Worm (Caenorhabditis elegans): Measurements from ENCODE around the gene cyp-35C1.

DNA sequence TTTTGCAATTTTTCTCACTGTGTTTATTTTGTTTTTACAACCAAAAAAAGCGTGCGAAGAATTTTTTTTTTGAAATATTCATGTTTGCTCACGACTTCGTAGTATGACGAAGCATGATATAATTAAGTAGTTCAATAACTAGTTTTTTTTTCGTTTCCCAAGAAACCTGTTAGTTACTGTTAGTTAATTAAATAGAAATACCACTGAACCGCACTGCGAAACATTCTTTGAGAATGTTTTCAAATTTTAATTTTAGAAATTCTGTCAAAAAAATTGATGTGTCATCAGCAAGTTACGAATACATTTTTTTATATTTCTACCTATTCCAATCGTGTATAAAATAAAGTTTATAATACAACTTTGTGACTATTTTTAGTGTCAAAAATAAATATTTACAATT, 28.1 kb upstream of the cyp-35C1 start, which contains the start of gene srxa-12:
- no peak for TF ChIP-seq F49E8.2 (tag; optimal IDR thresholded peaks at IDR 0.05; ENCODE audit: borderline replicate concordance)
- TF ChIP-seq T26A8.4 (GFP tag; IDR thresholded peaks at IDR 0.05): no peak
- TF ChIP-seq ZK337.2 (GFP tag; IDR thresholded peaks at IDR 0.05): no peak
- no peak for TF ChIP-seq Y75B8A.6 (GFP tag; IDR thresholded peaks at IDR 0.05)
- no peak for TF ChIP-seq nhr-28 (tag; optimal IDR thresholded peaks at IDR 0.05)
- TF ChIP-seq nhr-25 (tag; optimal IDR thresholded peaks at IDR 0.05; ENCODE audit: borderline replicate concordance, insufficient read depth): no peak
- no peak for TF ChIP-seq mdt-29 (GFP tag; IDR thresholded peaks at IDR 0.05)
- TF ChIP-seq dmd-9 (GFP tag; IDR thresholded peaks at IDR 0.05): no peak
- TF ChIP-seq snpc-4 (tag; optimal IDR thresholded peaks at IDR 0.05): no peak
- TF ChIP-seq nhr-111 (GFP tag; optimal IDR thresholded peaks at IDR 0.05): no peak
- no peak for TF ChIP-seq mdl-1 (tag; optimal IDR thresholded peaks at IDR 0.05)
- no peak for TF ChIP-seq lin-39 (tag; optimal IDR thresholded peaks at IDR 0.05)
- no peak for TF ChIP-seq unc-62 (GFP tag; optimal IDR thresholded peaks at IDR 0.05 in 1 of 2)
- TF ChIP-seq unc-62 (tag; optimal IDR thresholded peaks at IDR 0.05): no peak
- TF ChIP-seq fkh-10 (GFP tag; optimal IDR thresholded peaks at IDR 0.05): no peak

Measured in whole organism, L4 larva.